Fruit fly (Drosophila melanogaster): Measurements from ENCODE around the gene Vm26Ab.

DNA sequence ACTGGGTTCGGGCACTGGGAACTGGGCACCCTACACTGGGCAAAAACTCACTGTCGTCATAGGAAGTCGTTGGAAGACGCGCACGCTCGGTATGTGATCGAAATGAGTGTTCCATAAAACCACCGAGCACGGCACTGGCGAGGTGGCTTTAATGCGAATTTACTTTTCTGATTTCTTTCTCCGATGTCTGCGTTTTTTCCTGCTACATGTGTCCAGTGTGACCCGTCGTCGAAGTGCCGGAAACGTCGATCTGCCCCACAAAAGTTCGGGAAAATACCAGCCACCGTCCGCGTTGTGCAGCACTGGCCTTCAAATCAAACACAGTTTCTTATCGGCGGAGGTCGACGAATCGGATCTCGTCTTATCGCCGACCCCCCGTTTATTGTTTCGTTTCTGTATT lies 42.4 kb downstream of the Vm26Ab start, which contains the start of gene Kdm5:
- TF ChIP-seq psq (optimal IDR thresholded peaks at IDR 0.05) (no peak), insv (optimal IDR thresholded peaks at IDR 0.05) (no peak), Sin3A (optimal IDR thresholded peaks at IDR 0.05) (no peak), h (optimal IDR thresholded peaks at IDR 0.05) (no peak), ttk (optimal IDR thresholded peaks at IDR 0.05) (no peak), Myc (optimal IDR thresholded peaks at IDR 0.05) (no peak)

All from Kc167 (cell line).